Worm (Caenorhabditis elegans): ENCODE measurements around the gene F54F12.1.

DNA sequence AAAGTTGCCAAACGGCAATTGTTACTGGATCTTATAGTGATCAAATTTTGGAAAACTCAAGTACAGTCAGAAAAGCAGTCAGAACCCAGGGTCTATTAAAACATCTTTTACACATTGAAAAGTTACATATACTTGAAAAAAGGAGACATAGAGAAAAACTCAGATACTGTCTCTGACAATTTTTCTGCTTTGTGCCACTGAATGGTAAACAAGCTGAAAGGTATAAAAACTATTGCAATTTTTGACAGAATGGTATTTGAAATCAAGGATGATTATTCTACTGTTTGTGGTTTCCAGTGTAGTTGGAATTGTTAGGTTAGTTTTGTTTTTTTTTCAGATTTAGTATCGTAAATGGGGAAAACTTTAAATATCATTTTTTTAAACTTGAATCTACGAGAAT lies 34.5 kb downstream of the F54F12.1 start, which contains the start of gene cyp-13A11:
- TF ChIP-seq mep-1 (tag; optimal IDR thresholded peaks at IDR 0.05) (no peak), lsy-2 (tag; optimal IDR thresholded peaks at IDR 0.05) (no peak), mab-5 (tag; optimal IDR thresholded peaks at IDR 0.05) (no peak), ztf-11 (tag; optimal IDR thresholded peaks at IDR 0.05) (no peak), pha-4 (tag; optimal IDR thresholded peaks at IDR 0.05) (no peak), nhr-76 (tag; optimal IDR thresholded peaks at IDR 0.05) (no peak), nhr-2 (tag; optimal IDR thresholded peaks at IDR 0.05) (no peak), tbx-8 (GFP tag; optimal IDR thresholded peaks at IDR 0.05) (no peak), nhr-28 (tag; optimal IDR thresholded peaks at IDR 0.05) (no peak), ces-1 (GFP tag; optimal IDR thresholded peaks at IDR 0.05) (no peak), blmp-1 (tag; optimal IDR thresholded peaks at IDR 0.05) (no peak), unc-62 (GFP tag; optimal IDR thresholded peaks at IDR 0.05) (no peak), elt-3 (tag; optimal IDR thresholded peaks at IDR 0.05) (no peak), elt-1 (tag; optimal IDR thresholded peaks at IDR 0.05; ENCODE audit: borderline replicate concordance, insufficient read depth) (no peak)

Measured in whole organism, mixed stage, embryonic.